Fruit fly (Drosophila melanogaster) whole organism, embryonic: ENCODE measurements around the gene CG14647.
A peak's percentile ranks its signal among the peaks of the same experiment; 100 is the strongest.

Experiments used
- CG10462 ChIP-seq: fragments of 200-800 bp; sonication (Bioruptor generic); optimal IDR thresholded peaks from 2 replicates; lab custom pipeline; 2016; ENCODE audit warnings: missing biosample characterization, missing genetic modification characterization
- CG10959 ChIP-seq: fragments of 200-800 bp; sonication (Bioruptor generic); IDR thresholded peaks from 2 replicates; pipeline ENCODE4 v1.3.6; 2022; ENCODE audit warnings: missing biosample characterization, missing genetic modification characterization
- CG11696 ChIP-seq: fragments of 200-800 bp; sonication (Bioruptor generic); IDR thresholded peaks from 2 replicates; pipeline ENCODE4 v1.3.6; 2022; ENCODE audit warnings: missing biosample characterization, missing genetic modification characterization
- CG12155 ChIP-seq: fragments of 200-800 bp; sonication (Bioruptor generic); optimal IDR thresholded peaks from 3 replicates; lab custom pipeline; 2016; ENCODE audit warnings: missing biosample characterization, missing genetic modification characterization
- CG12391 ChIP-seq: fragments of 200-800 bp; sonication (Bioruptor generic); optimal IDR thresholded peaks from 3 replicates; lab custom pipeline; 2018; ENCODE audit warnings: missing biosample characterization, mild to moderate bottlenecking, missing genetic modification characterization, moderate library complexity
- CG14860 ChIP-seq: fragments of 200-800 bp; sonication (Bioruptor generic); IDR thresholded peaks from 3 replicates; pipeline ENCODE4 v1.3.6; 2022; ENCODE audit warnings: missing biosample characterization, missing genetic modification characterization; ENCODE audit not compliant: partially characterized antibody
- CG15479 ChIP-seq: fragments of 200-800 bp; sonication (Bioruptor generic); optimal IDR thresholded peaks from 3 replicates; lab custom pipeline; 2019; ENCODE audit warnings: missing biosample characterization, mild to moderate bottlenecking, missing genetic modification characterization, moderate library complexity
- CG1647 ChIP-seq: fragments of 200-800 bp; sonication (Bioruptor generic); optimal IDR thresholded peaks from 3 replicates; lab custom pipeline; 2016; ENCODE audit warnings: missing biosample characterization, missing genetic modification characterization
- CG17385 ChIP-seq: fragments of 200-800 bp; sonication (Bioruptor generic); optimal IDR thresholded peaks from 3 replicates; lab custom pipeline; 2018; ENCODE audit warnings: missing biosample characterization, mild to moderate bottlenecking, missing genetic modification characterization
- CG2199 ChIP-seq: fragments of 200-800 bp; sonication (Bioruptor generic); IDR thresholded peaks from 3 replicates; pipeline ENCODE4 v1.3.6; 2022; ENCODE audit warnings: missing biosample characterization, missing genetic modification characterization
- CG31388 ChIP-seq: fragments of 200-800 bp; sonication (Bioruptor generic); optimal IDR thresholded peaks from 2 replicates; lab custom pipeline; 2016; ENCODE audit warnings: missing biosample characterization, missing genetic modification characterization
- CG3163 ChIP-seq: fragments of 200-800 bp; sonication (Bioruptor generic); optimal IDR thresholded peaks from 3 replicates; lab custom pipeline; 2016; ENCODE audit warnings: missing biosample characterization, missing genetic modification characterization
- CG32772 ChIP-seq: fragments of 200-800 bp; sonication (Bioruptor generic); IDR thresholded peaks from 2 replicates; pipeline ENCODE4 v1.3.6; 2022; ENCODE audit warnings: missing biosample characterization, missing genetic modification characterization
- CG34224 ChIP-seq: fragments of 200-800 bp; sonication (Bioruptor generic); IDR thresholded peaks from 3 replicates; pipeline ENCODE4 v1.3.6; 2022; ENCODE audit warnings: missing biosample characterization, missing genetic modification characterization; ENCODE audit not compliant: partially characterized antibody
- CG3995 ChIP-seq: fragments of 200-800 bp; sonication (Bioruptor generic); optimal IDR thresholded peaks from 3 replicates; lab custom pipeline; 2016; ENCODE audit warnings: missing biosample characterization, missing genetic modification characterization
- CG4328 ChIP-seq: fragments of 200-800 bp; sonication (Bioruptor generic); optimal IDR thresholded peaks from 3 replicates; lab custom pipeline; 2017; ENCODE audit warnings: missing biosample characterization, missing genetic modification reagents, missing genetic modification characterization
- CG7556 ChIP-seq: fragments of 200-800 bp; sonication (Bioruptor generic); optimal IDR thresholded peaks from 2 replicates; lab custom pipeline; 2017; ENCODE audit warnings: missing biosample characterization, mild to moderate bottlenecking, missing genetic modification characterization
- CG7745 ChIP-seq: fragments of 200-800 bp; sonication (Bioruptor generic); optimal IDR thresholded peaks from 2 replicates; lab custom pipeline; 2018; ENCODE audit warnings: missing biosample characterization, mild to moderate bottlenecking, missing genetic modification characterization, moderate library complexity
- CTCF ChIP-seq: fragments of 200-800 bp; sonication (Bioruptor generic); optimal IDR thresholded peaks from 2 replicates; lab custom pipeline; 2017; ENCODE audit warnings: missing biosample characterization, mild to moderate bottlenecking, missing genetic modification characterization, moderate library complexity
- CrebB ChIP-seq: fragments of 200-800 bp; sonication (Bioruptor generic); optimal IDR thresholded peaks from 3 replicates; lab custom pipeline; 2018; ENCODE audit warnings: missing biosample characterization, mild to moderate bottlenecking, missing genetic modification characterization
- Dip3 ChIP-seq: fragments of 200-800 bp; sonication (Bioruptor generic); optimal IDR thresholded peaks from 3 replicates; lab custom pipeline; 2016; ENCODE audit warnings: missing biosample characterization, missing genetic modification characterization
- Drgx ChIP-seq: fragments of 200-800 bp; sonication (Bioruptor generic); IDR thresholded peaks from 2 replicates; pipeline ENCODE4 v1.3.6; 2022; ENCODE audit warnings: missing biosample characterization, missing genetic modification characterization
- HLH54F ChIP-seq: fragments of 200-800 bp; sonication (Bioruptor generic); optimal IDR thresholded peaks from 3 replicates; lab custom pipeline; 2016; ENCODE audit warnings: missing biosample characterization, missing genetic modification characterization
- Hr39 ChIP-seq: fragments of >200 bp; optimal IDR thresholded peaks from 2 replicates; lab custom pipeline; 2017
- Lhr ChIP-seq: fragments of 200-800 bp; sonication (Bioruptor generic); optimal IDR thresholded peaks from 3 replicates; lab custom pipeline; 2017; ENCODE audit warnings: mild to moderate bottlenecking, missing biosample characterization, missing genetic modification reagents, missing genetic modification characterization
- Lim3 ChIP-seq: fragments of 200-800 bp; sonication (Bioruptor generic); IDR thresholded peaks from 2 replicates; pipeline ENCODE4 v1.3.6; 2022; ENCODE audit warnings: missing biosample characterization, missing genetic modification characterization
- Mrtf ChIP-seq: fragments of 200-800 bp; sonication (Bioruptor generic); IDR thresholded peaks from 3 replicates; pipeline ENCODE4 v1.3.6; 2022; ENCODE audit warnings: missing biosample characterization, missing genetic modification characterization
- Oaz ChIP-seq: fragments of 200-800 bp; sonication (Bioruptor generic); IDR thresholded peaks from 2 replicates; pipeline ENCODE4 v1.3.6; 2022; ENCODE audit warnings: missing biosample characterization, missing genetic modification characterization
- al ChIP-seq: fragments of 200-800 bp; sonication (Bioruptor generic); IDR thresholded peaks from 2 replicates; pipeline ENCODE4 v1.3.6; 2022; ENCODE audit warnings: missing biosample characterization, missing genetic modification characterization
- ash1 ChIP-seq: fragments of 200-800 bp; sonication (Bioruptor generic); optimal IDR thresholded peaks from 2 replicates; lab custom pipeline; 2018; ENCODE audit warnings: missing biosample characterization, mild to moderate bottlenecking, missing genetic modification characterization
- ato ChIP-seq: fragments of 200-800 bp; sonication (Bioruptor generic); IDR thresholded peaks from 2 replicates; pipeline ENCODE4 v1.3.6; 2022; ENCODE audit warnings: missing biosample characterization, missing genetic modification characterization; ENCODE audit not compliant: partially characterized antibody
- cato ChIP-seq: fragments of 200-800 bp; sonication (Bioruptor generic); optimal IDR thresholded peaks from 2 replicates; lab custom pipeline; 2016; ENCODE audit warnings: missing biosample characterization, missing genetic modification characterization, borderline replicate concordance
- ci ChIP-seq: fragments of 200-800 bp; sonication (Bioruptor generic); IDR thresholded peaks from 3 replicates; pipeline ENCODE4 v1.3.6; 2022; ENCODE audit warnings: missing biosample characterization, missing genetic modification characterization
- crc ChIP-seq: fragments of 200-800 bp; sonication (Bioruptor generic); optimal IDR thresholded peaks from 2 replicates; lab custom pipeline; 2016; ENCODE audit warnings: missing biosample characterization, missing genetic modification characterization
- danr ChIP-seq: fragments of 200-800 bp; sonication (Bioruptor generic); IDR thresholded peaks from 2 replicates; pipeline ENCODE4 v1.3.6; 2022; ENCODE audit warnings: missing biosample characterization, missing genetic modification characterization
- dm ChIP-seq: fragments of 200-800 bp; sonication (Bioruptor generic); optimal IDR thresholded peaks from 3 replicates; lab custom pipeline; 2016; ENCODE audit warnings: missing biosample characterization, missing genetic modification characterization
- dmrt11E ChIP-seq: fragments of 200-800 bp; sonication (Bioruptor generic); optimal IDR thresholded peaks from 3 replicates; lab custom pipeline; 2018; ENCODE audit warnings: missing biosample characterization, mild to moderate bottlenecking, missing genetic modification characterization, moderate library complexity
- dpn ChIP-seq, 2 experiments: fragments of 200-800 bp; sonication (Bioruptor generic); optimal IDR thresholded peaks; 3 replicates each; lab custom pipeline; 2016; ENCODE audit warnings: missing biosample characterization in 2 of 2, missing genetic modification characterization in 2 of 2
- fd96Cb ChIP-seq: fragments of 200-800 bp; sonication (Bioruptor generic); optimal IDR thresholded peaks from 2 replicates; lab custom pipeline; 2018; ENCODE audit warnings: missing biosample characterization, mild to moderate bottlenecking, missing genetic modification characterization, moderate library complexity
- insv ChIP-seq, 2 experiments: fragments of 200-800 bp; sonication (Bioruptor generic); optimal IDR thresholded peaks; 3 replicates each; lab custom pipeline; 2016 to 2018; ENCODE audit warnings: missing biosample characterization in 2 of 2, missing genetic modification characterization in 2 of 2
- mam ChIP-seq: fragments of 200-800 bp; sonication (Bioruptor generic); optimal IDR thresholded peaks from 3 replicates; lab custom pipeline; 2016; ENCODE audit warnings: missing biosample characterization, missing genetic modification characterization
- odd ChIP-seq: fragments of 200-800 bp; sonication (Bioruptor generic); optimal IDR thresholded peaks from 2 replicates; lab custom pipeline; 2017; ENCODE audit warnings: missing biosample characterization, mild to moderate bottlenecking, missing genetic modification characterization
- pfk ChIP-seq: fragments of 200-800 bp; sonication (Bioruptor generic); optimal IDR thresholded peaks from 2 replicates; lab custom pipeline; 2018; ENCODE audit warnings: missing biosample characterization, mild to moderate bottlenecking, missing genetic modification characterization, moderate library complexity
- pita ChIP-seq: fragments of 200-800 bp; sonication (Bioruptor generic); optimal IDR thresholded peaks from 2 replicates; lab custom pipeline; 2017; ENCODE audit warnings: missing biosample characterization, mild to moderate bottlenecking, missing genetic modification characterization
- pros ChIP-seq: fragments of 200-800 bp; sonication (Bioruptor generic); optimal IDR thresholded peaks from 3 replicates; lab custom pipeline; 2019; ENCODE audit warnings: missing biosample characterization, mild to moderate bottlenecking, missing genetic modification characterization, moderate library complexity
- pum ChIP-seq: fragments of 200-800 bp; sonication (Bioruptor generic); optimal IDR thresholded peaks from 2 replicates; lab custom pipeline; 2016; ENCODE audit warnings: missing biosample characterization, missing genetic modification characterization
- salm ChIP-seq: fragments of 200-800 bp; sonication (Bioruptor generic); optimal IDR thresholded peaks from 2 replicates; lab custom pipeline; 2018; ENCODE audit warnings: missing biosample characterization, mild to moderate bottlenecking, missing genetic modification characterization
- schlank ChIP-seq: fragments of 200-800 bp; sonication (Bioruptor generic); optimal IDR thresholded peaks from 2 replicates; lab custom pipeline; 2018; ENCODE audit warnings: missing biosample characterization, mild to moderate bottlenecking, missing genetic modification characterization
- sna ChIP-seq: fragments of 200-800 bp; sonication (Bioruptor generic); IDR thresholded peaks from 2 replicates; pipeline ENCODE4 v1.3.6; 2022; ENCODE audit warnings: missing biosample characterization, missing genetic modification characterization; ENCODE audit not compliant: partially characterized antibody
- tap ChIP-seq: fragments of 200-800 bp; optimal IDR thresholded peaks from 3 replicates; lab custom pipeline; 2019; ENCODE audit warnings: missing biosample characterization, mild to moderate bottlenecking, missing genetic modification characterization, moderate library complexity
- twi ChIP-seq: fragments of 200-800 bp; optimal IDR thresholded peaks from 2 replicates; lab custom pipeline; 2019; ENCODE audit warnings: missing biosample characterization, mild to moderate bottlenecking, missing genetic modification characterization, moderate library complexity

Gene CG14647

DNA sequence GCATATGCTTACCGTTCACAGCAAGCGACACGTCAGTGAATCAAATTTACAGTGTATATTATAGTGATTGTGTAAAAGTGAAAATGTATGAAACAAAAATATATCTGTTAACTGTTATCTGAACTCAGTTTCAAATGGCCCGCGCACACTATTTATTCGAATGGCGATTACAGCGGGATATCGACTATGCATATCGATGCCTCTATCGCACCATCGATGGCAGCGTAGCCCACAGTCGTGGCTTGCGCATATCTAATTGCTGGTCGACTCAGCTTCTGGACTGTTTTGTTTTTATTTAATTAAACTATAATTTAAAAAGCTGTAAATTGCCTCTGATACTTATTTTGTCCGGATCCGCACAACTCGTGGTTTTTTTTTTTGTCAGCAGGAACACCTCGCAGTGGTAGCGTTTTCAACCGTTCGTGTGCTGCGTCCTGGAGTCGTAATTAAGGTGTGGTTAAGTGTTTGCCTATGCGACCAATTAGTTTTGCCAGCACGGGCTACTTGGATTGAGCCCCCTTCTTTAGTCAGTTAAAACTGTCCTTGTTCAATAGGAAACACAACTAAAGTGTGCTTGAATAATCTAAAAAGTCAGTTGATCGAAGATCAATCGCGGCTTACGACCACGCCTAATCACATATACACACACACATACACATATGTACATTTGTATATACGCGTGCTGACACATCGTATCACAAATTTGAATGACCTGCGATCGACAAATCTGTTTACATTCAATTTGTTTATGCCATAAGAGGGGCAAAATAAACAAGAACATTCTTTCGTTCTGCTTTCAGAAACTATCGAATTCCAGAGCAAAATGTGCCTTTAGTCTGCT is 19.0 kb upstream of the CG14647 start, which contains the start of gene Cont (continued):
- TF ChIP-seq schlank (tag; lab: Kevin White, UChicago) (no peak), CG12391 (tag; lab: Kevin White, UChicago) (peak; percentile 20), Drgx (GFP tag; lab: Robert Waterston, UW) (no peak), insv (GFP tag; optimal IDR thresholded peaks at IDR 0.05; lab: Kevin White, UChicago) (no peak), sna (GFP tag; lab: Robert Waterston, UW) (peak; percentile 86), danr (GFP tag; lab: Robert Waterston, UW) (no peak), Lim3 (no peak), Dip3 (GFP tag; lab: Kevin White, UChicago) (no peak), pita (no peak), Hr39 (lab: Kevin White, UChicago) (no peak), pum (no peak), ato (peak; percentile 97), CTCF (no peak), fd96Cb (no peak), crc (GFP tag; lab: Kevin White, UChicago) (no peak), CG10959 (no peak), CG12155 (GFP tag; lab: Kevin White, UChicago) (no peak), CG34224 (GFP tag; lab: Robert Waterston, UW) (peak; percentile 93), CG32772 (no peak), dpn (GFP tag; optimal IDR thresholded peaks at IDR 0.05; lab: Kevin White, UChicago) (no peak), CrebB (tag; lab: Kevin White, UChicago) (no peak), CG31388 (GFP tag; lab: Kevin White, UChicago) (no peak), al (no peak), CG14860 (GFP tag; lab: Robert Waterston, UW) (peak; percentile 93), CG3995 (GFP tag; lab: Kevin White, UChicago) (no peak), pfk (GFP tag; lab: Kevin White, UChicago) (no peak), CG17385 (no peak), mam (GFP tag; lab: Kevin White, UChicago) (peak; percentile 36), HLH54F (no peak), cato (GFP tag; lab: Kevin White, UChicago) (no peak), ash1 (GFP tag; lab: Kevin White, UChicago) (no peak), CG10462 (GFP tag; lab: Kevin White, UChicago) (no peak), CG1647 (no peak), CG7745 (tag; lab: Kevin White, UChicago) (no peak), dm (GFP tag; lab: Kevin White, UChicago) (no peak), tap (tag; lab: Kevin White, UChicago) (no peak), ci (0 out of 3 replicates have a peak, but pooled peaks have one; percentile 53), CG15479 (GFP tag; lab: Kevin White, UChicago) (peak; percentile 12), CG3163 (GFP tag; lab: Kevin White, UChicago) (no peak), pros (GFP tag; lab: Kevin White, UChicago) (no peak), Lhr (peak; percentile 39), CG11696 (GFP tag; lab: Robert Waterston, UW) (no peak), CG7556 (GFP tag; lab: Kevin White, UChicago) (no peak), twi (tag; lab: Kevin White, UChicago) (no peak), CG2199 (0 out of 3 replicates have a peak, but pooled peaks have one; percentile 67), Mrtf (no peak), CG4328 (no peak), salm (tag; lab: Kevin White, UChicago) (no peak), odd (GFP tag; lab: Kevin White, UChicago) (no peak), Oaz (no peak), dmrt11E (no peak)
